Worm (Caenorhabditis elegans): Measurements from ENCODE around the gene hmt-1.
A peak's percentile ranks its signal among the peaks of the same experiment; 100 is the strongest.

- TF ChIP-seq pha-4 (GFP tag; IDR thresholded peaks at IDR 0.05) (0 out of 2 replicates have a peak, but pooled peaks have one; percentile 8), pha-4 (tag; optimal IDR thresholded peaks at IDR 0.05) (no peak), lin-1 (GFP tag; IDR thresholded peaks at IDR 0.05) (no peak), daf-12 (tag; optimal IDR thresholded peaks at IDR 0.05) (no peak), ceh-82 (tag; optimal IDR thresholded peaks at IDR 0.05) (no peak), spr-3 (GFP tag; optimal IDR thresholded peaks at IDR 0.05) (no peak), zfp-2 (tag; optimal IDR thresholded peaks at IDR 0.05) (no peak), unc-62 (GFP tag; optimal IDR thresholded peaks at IDR 0.05 in 1 of 2) (no peak), unc-62 (tag; optimal IDR thresholded peaks at IDR 0.05) (no peak), ceh-20 (GFP tag; IDR thresholded peaks at IDR 0.05) (0 out of 2 replicates have a peak, but pooled peaks have one; percentile 38), R02D3.7 (tag; optimal IDR thresholded peaks at IDR 0.05) (no peak)
Observed at ce11 chrIII:11091651-11092278, 8.0 kb downstream of the hmt-1 start.

Measured in whole organism, L4 larva.